Fruit fly (Drosophila melanogaster): Measurements from ENCODE around the gene EMC10.
A peak's percentile ranks its signal among the peaks of the same experiment; 100 is the strongest.

EMC10 gene

dm6 chr3L:21539245-21540196, 34.4 kb upstream of the EMC10 start, which contains the start of the genes COX8 and VhaM9.7-b:
Gene COX8 (minus strand): TSS chr3L:21539447.
Gene VhaM9.7-b (plus strand): TSS chr3L:21539862.
- TF ChIP-seq Hnf4 (GFP tag; optimal IDR thresholded peaks at IDR 0.05) (peak; percentile 56), Sp1 (GFP tag; optimal IDR thresholded peaks at IDR 0.05) (no peak), CrebA (GFP tag; optimal IDR thresholded peaks at IDR 0.05; ENCODE audit: borderline replicate concordance) (no peak), usp (GFP tag; optimal IDR thresholded peaks at IDR 0.05) (no peak), h (GFP tag; optimal IDR thresholded peaks at IDR 0.05) (no peak), dmrt93B (GFP tag; optimal IDR thresholded peaks at IDR 0.05) (no peak), rgr (GFP tag; optimal IDR thresholded peaks at IDR 0.05) (no peak), Hr78 (GFP tag; optimal IDR thresholded peaks at IDR 0.05) (no peak), N (GFP tag; optimal IDR thresholded peaks at IDR 0.05) (no peak), fru (GFP tag; optimal IDR thresholded peaks at IDR 0.05) (no peak), CG32264 (GFP tag; optimal IDR thresholded peaks at IDR 0.05) (no peak), HLH106 (tag; optimal IDR thresholded peaks at IDR 0.05) (no peak), Dif (GFP tag; optimal IDR thresholded peaks at IDR 0.05; ENCODE audit: partially characterized antibody) (no peak), lola (GFP tag; optimal IDR thresholded peaks at IDR 0.05) (no peak), jim (GFP tag; optimal IDR thresholded peaks at IDR 0.05) (no peak), Mio (GFP tag; optimal IDR thresholded peaks at IDR 0.05) (no peak), dl (GFP tag; optimal IDR thresholded peaks at IDR 0.05; ENCODE audit: insufficient read depth in 1 of 2, partially characterized antibody in 2 of 2) (no peak), Vsx2 (GFP tag; optimal IDR thresholded peaks at IDR 0.05; ENCODE audit: partially characterized antibody) (no peak), Abd-B (GFP tag; optimal IDR thresholded peaks at IDR 0.05) (no peak), brk (GFP tag; optimal IDR thresholded peaks at IDR 0.05) (peak; percentile 71), br (GFP tag; optimal IDR thresholded peaks at IDR 0.05) (no peak), tai (GFP tag; optimal IDR thresholded peaks at IDR 0.05) (no peak), sage (GFP tag; optimal IDR thresholded peaks at IDR 0.05) (no peak), Jra (GFP tag; optimal IDR thresholded peaks at IDR 0.05) (no peak), psq (GFP tag; optimal IDR thresholded peaks at IDR 0.05) (peak; percentile 17), dsf (GFP tag; optimal IDR thresholded peaks at IDR 0.05; ENCODE audit: borderline replicate concordance) (peak; percentile 69), Rel (GFP tag; optimal IDR thresholded peaks at IDR 0.05) (no peak), Rel (tag; optimal IDR thresholded peaks at IDR 0.05) (peak; percentile 86), foxo (GFP tag; optimal IDR thresholded peaks at IDR 0.05) (no peak), OdsH (GFP tag; optimal IDR thresholded peaks at IDR 0.05) (no peak), pan (optimal IDR thresholded peaks at IDR 0.05) (no peak), Dfd (GFP tag; optimal IDR thresholded peaks at IDR 0.05) (no peak), sv (GFP tag; optimal IDR thresholded peaks at IDR 0.05) (peak; percentile 36), ey (GFP tag; optimal IDR thresholded peaks at IDR 0.05) (peak; percentile 48), GATAd (GFP tag; optimal IDR thresholded peaks at IDR 0.05) (no peak), Hr83 (GFP tag; optimal IDR thresholded peaks at IDR 0.05; ENCODE audit: poor library complexity, severe bottlenecking) (peak; percentile 83), woc (GFP tag; optimal IDR thresholded peaks at IDR 0.05) (peak; percentile 86), Myc (optimal IDR thresholded peaks at IDR 0.05) (peak; percentile 11), CG9705 (GFP tag; optimal IDR thresholded peaks at IDR 0.05) (peak; percentile 63)

DNA sequence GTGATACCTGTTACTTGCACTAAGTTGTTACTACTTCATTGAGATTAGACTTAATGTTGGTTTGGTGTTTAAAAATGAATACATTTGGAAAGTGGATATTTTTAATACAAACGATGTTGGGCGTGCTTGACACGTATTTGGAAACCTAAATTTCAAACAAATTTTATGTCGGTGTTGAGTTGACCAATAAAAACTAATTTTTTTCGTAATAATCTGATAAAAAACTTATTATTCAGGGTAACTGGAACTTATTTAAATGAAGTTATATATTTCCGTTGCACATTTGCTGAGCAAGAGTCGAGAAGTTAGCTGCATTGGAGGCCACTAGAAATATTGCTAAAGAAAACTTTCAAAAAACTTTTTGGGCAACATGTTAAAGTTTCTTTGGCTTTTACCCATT, 31.9 kb upstream of the EMC10 start, which contains the start of gene CG33290:
Gene CG33290, plus strand, starts transcription at position 301 of the 400 bp plus-strand sequence.
- no peak for TF ChIP-seq Rel (GFP tag; optimal IDR thresholded peaks at IDR 0.05)
- TF ChIP-seq Rel (tag; optimal IDR thresholded peaks at IDR 0.05), result no peak
- no peak for TF ChIP-seq psq (GFP tag; optimal IDR thresholded peaks at IDR 0.05)
- TF ChIP-seq br (GFP tag; optimal IDR thresholded peaks at IDR 0.05), result no peak
- TF ChIP-seq N (GFP tag; optimal IDR thresholded peaks at IDR 0.05), result no peak
- no peak for TF ChIP-seq lola (GFP tag; optimal IDR thresholded peaks at IDR 0.05)
- TF ChIP-seq tai (GFP tag; optimal IDR thresholded peaks at IDR 0.05), result no peak
- TF ChIP-seq Jra (GFP tag; optimal IDR thresholded peaks at IDR 0.05), result no peak
- no peak for TF ChIP-seq usp (GFP tag; optimal IDR thresholded peaks at IDR 0.05)
- TF ChIP-seq Dfd (GFP tag; optimal IDR thresholded peaks at IDR 0.05), result no peak
- no peak for TF ChIP-seq CrebA (GFP tag; optimal IDR thresholded peaks at IDR 0.05; ENCODE audit: borderline replicate concordance)
- TF ChIP-seq woc (GFP tag; optimal IDR thresholded peaks at IDR 0.05), result no peak
- TF ChIP-seq HLH106 (tag; optimal IDR thresholded peaks at IDR 0.05), result no peak
- no peak for TF ChIP-seq pan (optimal IDR thresholded peaks at IDR 0.05)
